Fruit fly (Drosophila melanogaster) whole organism, pupa: ENCODE measurements around the gene betaGlu.

Experiments
- CG12605 ChIP-seq: fragments of 200-800 bp; sonication (Bioruptor generic); IDR thresholded peaks from 2 replicates; pipeline ENCODE4 v1.3.6; 2022; ENCODE audit warnings: missing biosample characterization, missing genetic modification characterization
- CG13204 ChIP-seq: fragments of 200-800 bp; sonication (Bioruptor generic); optimal IDR thresholded peaks from 2 replicates; lab custom pipeline; 2018; ENCODE audit warnings: missing biosample characterization, mild to moderate bottlenecking, missing genetic modification characterization, moderate library complexity
- CG14655 ChIP-seq: fragments of 200-800 bp; sonication (Bioruptor generic); optimal IDR thresholded peaks from 3 replicates; lab custom pipeline; 2017; ENCODE audit warnings: mild to moderate bottlenecking, missing biosample characterization, missing genetic modification reagents, missing genetic modification characterization
- CG15710 ChIP-seq: fragments of 200-800 bp; sonication (Bioruptor generic); optimal IDR thresholded peaks from 2 replicates; lab custom pipeline; 2018; ENCODE audit warnings: missing biosample characterization, mild to moderate bottlenecking, missing genetic modification characterization, moderate library complexity
- CG17806 ChIP-seq: fragments of 200-800 bp; sonication (Bioruptor generic); optimal IDR thresholded peaks from 2 replicates; lab custom pipeline; 2018; ENCODE audit warnings: missing biosample characterization, mild to moderate bottlenecking, missing genetic modification characterization, moderate library complexity
- CG32121 ChIP-seq: fragments of 200-800 bp; sonication (Bioruptor generic); IDR thresholded peaks from 2 replicates; pipeline ENCODE4 v1.3.6; 2022; ENCODE audit warnings: missing biosample characterization, missing genetic modification characterization
- CG34367 ChIP-seq: fragments of 200-800 bp; sonication (Bioruptor generic); optimal IDR thresholded peaks from 2 replicates; lab custom pipeline; 2018; ENCODE audit warnings: missing biosample characterization, mild to moderate bottlenecking, missing genetic modification characterization
- CG4496 ChIP-seq: fragments of 200-800 bp; sonication (Bioruptor generic); IDR thresholded peaks from 3 replicates; pipeline ENCODE4 v1.3.6; 2022; ENCODE audit warnings: missing biosample characterization, missing genetic modification characterization
- CG8159 ChIP-seq: fragments of 200-800 bp; sonication (Bioruptor generic); optimal IDR thresholded peaks from 3 replicates; lab custom pipeline; 2018; ENCODE audit warnings: missing biosample characterization, mild to moderate bottlenecking, missing genetic modification characterization, moderate library complexity
- CG8301 ChIP-seq: fragments of 200-800 bp; sonication (Bioruptor generic); optimal IDR thresholded peaks from 2 replicates; lab custom pipeline; 2018; ENCODE audit warnings: missing biosample characterization, mild to moderate bottlenecking, missing genetic modification characterization
- CG9948 ChIP-seq: fragments of 200-800 bp; sonication (Bioruptor generic); optimal IDR thresholded peaks from 2 replicates; lab custom pipeline; 2018; ENCODE audit warnings: missing biosample characterization, mild to moderate bottlenecking, missing genetic modification characterization, moderate library complexity
- D1 ChIP-seq: fragments of 200-800 bp; sonication (Bioruptor generic); optimal IDR thresholded peaks from 2 replicates; lab custom pipeline; 2018; ENCODE audit warnings: missing biosample characterization, mild to moderate bottlenecking, missing genetic modification characterization, moderate library complexity
- EcR ChIP-seq: fragments of 200-800 bp; sonication (Bioruptor generic); optimal IDR thresholded peaks from 3 replicates; lab custom pipeline; 2019; ENCODE audit warnings: missing biosample characterization, missing genetic modification characterization, mild to moderate bottlenecking, moderate library complexity, missing genetic modification reagents
- Ets98B ChIP-seq: fragments of 200-800 bp; sonication (Bioruptor generic); IDR thresholded peaks from 2 replicates; pipeline ENCODE4 v1.3.6; 2022; ENCODE audit warnings: missing biosample characterization, missing genetic modification characterization
- Pif1A ChIP-seq: fragments of 200-800 bp; sonication (Bioruptor generic); optimal IDR thresholded peaks from 3 replicates; lab custom pipeline; 2016; ENCODE audit warnings: missing biosample characterization, missing genetic modification characterization
- Pif1B ChIP-seq: fragments of 200-800 bp; sonication (Bioruptor generic); optimal IDR thresholded peaks from 3 replicates; lab custom pipeline; 2016; ENCODE audit warnings: missing biosample characterization, missing genetic modification characterization
- Snoo ChIP-seq: fragments of 200-800 bp; sonication (Bioruptor generic); optimal IDR thresholded peaks from 3 replicates; lab custom pipeline; 2017; ENCODE audit warnings: missing biosample characterization, mild to moderate bottlenecking, missing genetic modification characterization, inconsistent platforms
- fd96Ca ChIP-seq: fragments of 200-800 bp; sonication (Bioruptor generic); IDR thresholded peaks from 3 replicates; pipeline ENCODE4 v1.3.6; 2022; ENCODE audit warnings: missing biosample characterization, missing genetic modification characterization
- gl ChIP-seq: fragments of 200-800 bp; sonication (Bioruptor generic); optimal IDR thresholded peaks from 2 replicates; lab custom pipeline; 2018; ENCODE audit warnings: missing biosample characterization, mild to moderate bottlenecking, missing genetic modification characterization
- rn ChIP-seq: fragments of 200-800 bp; sonication (Bioruptor generic); IDR thresholded peaks from 2 replicates; pipeline ENCODE4 v1.3.6; 2022; ENCODE audit warnings: missing biosample characterization, missing genetic modification characterization

betaGlu gene

DNA sequence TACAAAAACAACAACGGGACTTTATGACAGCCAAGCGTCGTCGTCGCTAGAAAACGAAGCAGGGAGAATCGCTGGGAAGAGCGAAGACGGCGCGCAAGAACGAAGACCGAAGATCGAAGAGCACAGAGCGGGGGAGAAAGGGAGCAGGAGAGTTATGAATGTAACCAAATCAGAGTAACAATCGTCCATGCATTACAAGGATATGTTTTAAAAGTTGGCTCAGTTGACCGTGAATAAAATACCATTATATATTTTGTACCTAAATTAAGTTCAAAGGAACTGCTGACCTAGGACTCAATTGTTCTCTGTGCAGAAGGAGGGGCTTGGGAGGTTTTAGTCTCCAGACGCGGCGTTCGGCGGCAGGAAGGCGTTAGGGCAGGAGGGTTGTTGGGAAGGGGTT lies 50.2 kb downstream of the betaGlu start:
- TF ChIP-seq CG14655 (GFP tag; lab: Kevin White, UChicago) (peak; percentile 41), CG9948 (peak; percentile 13), CG12605 (no peak), CG8301 (peak; percentile 54), fd96Ca (GFP tag; lab: Robert Waterston, UW) (0 out of 3 replicates have a peak, but pooled peaks have one; percentile 13)

DNA sequence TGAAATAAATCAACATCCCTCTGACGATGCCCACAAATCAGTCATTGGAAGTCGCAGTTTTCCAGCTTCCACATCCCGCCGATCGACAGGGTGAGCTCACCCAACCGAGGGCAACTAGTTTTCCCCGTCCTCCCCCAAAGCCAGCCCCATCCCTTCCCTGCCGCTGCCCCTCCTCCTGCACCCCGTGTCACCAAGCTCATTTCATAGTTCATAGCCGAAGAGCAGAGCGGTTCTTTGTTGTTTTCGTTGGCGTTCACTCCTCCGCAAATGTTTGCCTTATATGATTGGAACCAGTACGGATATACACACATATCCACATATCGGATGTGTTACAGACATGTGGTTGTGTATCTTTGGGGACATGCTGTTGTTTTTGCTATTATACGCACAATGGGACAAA lies 51.5 kb downstream of the betaGlu start:
- no peak for TF ChIP-seq rn (GFP tag; lab: Robert Waterston, UW)
- TF ChIP-seq Snoo (tag; lab: Kevin White, UChicago), result no peak
- TF ChIP-seq CG14655 (GFP tag; lab: Kevin White, UChicago), result no peak
- TF ChIP-seq CG13204 (GFP tag; lab: Kevin White, UChicago), result peak; percentile 36
- no peak for TF ChIP-seq CG17806 (tag; lab: Kevin White, UChicago)
- TF ChIP-seq Pif1A (GFP tag; lab: Kevin White, UChicago), result no peak
- TF ChIP-seq fd96Ca (GFP tag; lab: Robert Waterston, UW), result peak; percentile 20; the same call in 1 of the 3 replicates
- TF ChIP-seq CG9948, result no peak
- no peak for TF ChIP-seq CG34367 (tag; lab: Kevin White, UChicago)
- no peak for TF ChIP-seq gl
- TF ChIP-seq CG8301, result no peak
- peak; percentile 38 for TF ChIP-seq EcR (GFP tag; lab: Kevin White, UChicago)
- TF ChIP-seq CG32121 (GFP tag; lab: Robert Waterston, UW), result no peak
- no peak for TF ChIP-seq CG8159 (tag; lab: Kevin White, UChicago)
- no peak for TF ChIP-seq D1
- no peak for TF ChIP-seq Ets98B (GFP tag; lab: Robert Waterston, UW)
- no peak for TF ChIP-seq CG4496 (GFP tag; lab: Robert Waterston, UW)
- no peak for TF ChIP-seq CG12605
- no peak for TF ChIP-seq CG15710
- TF ChIP-seq Pif1B, result no peak
- TF ChIP-seq, all 21 proteins: peak for 3

DNA sequence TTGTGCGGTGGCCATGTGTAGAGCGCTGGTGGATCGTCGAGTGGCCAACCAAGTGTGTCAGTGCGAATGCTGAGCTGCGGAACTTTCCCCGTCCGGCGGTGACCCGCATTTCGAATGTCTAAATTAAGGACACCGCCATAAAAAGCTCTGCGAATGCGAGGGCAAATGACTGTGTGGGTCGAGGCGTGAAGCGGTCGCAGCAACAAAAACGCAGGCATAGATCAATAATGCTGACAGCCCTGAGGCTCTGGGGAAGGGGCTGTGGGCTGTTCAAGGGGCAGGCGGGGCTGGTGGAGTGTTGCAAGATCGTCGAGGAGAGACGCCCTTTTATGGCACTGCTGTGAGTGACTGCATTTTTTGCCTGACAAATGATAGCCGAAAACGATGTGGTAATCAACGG lies 52.2 kb downstream of the betaGlu start:
- TF ChIP-seq CG32121 (GFP tag; lab: Robert Waterston, UW) (peak; percentile 23; the same call in 1 of the 2 replicates), CG17806 (tag; lab: Kevin White, UChicago) (no peak)
